Worm (Caenorhabditis elegans): ENCODE data around the gene scl-8.

- TF ChIP-seq unc-130 (tag; optimal IDR thresholded peaks at IDR 0.05) (no peak), ztf-11 (tag; optimal IDR thresholded peaks at IDR 0.05) (no peak), ama-1 (optimal IDR thresholded peaks at IDR 0.05) (no peak), swsn-7 (tag; optimal IDR thresholded peaks at IDR 0.05) (no peak), nhr-12 (tag; optimal IDR thresholded peaks at IDR 0.05) (no peak), sptf-1 (tag; optimal IDR thresholded peaks at IDR 0.05) (no peak), ceh-63 (GFP tag; optimal IDR thresholded peaks at IDR 0.05) (no peak), ceh-82 (tag; optimal IDR thresholded peaks at IDR 0.05) (no peak), irx-1 (tag; optimal IDR thresholded peaks at IDR 0.05) (no peak), nhr-77 (tag; optimal IDR thresholded peaks at IDR 0.05) (no peak)
These were observed 8.6 kb downstream of the scl-8 start for ce11 chrIV:13080185-13080584.
